Fruit fly (Drosophila melanogaster): ENCODE data around the gene CG14543.

CG14543 gene

dm6 chr3R:26106595-26107152, 50.2 kb downstream of the CG14543 start, which contains the start of gene Cipc (continued):
- TF ChIP-seq ftz-f1 (GFP tag; optimal IDR thresholded peaks at IDR 0.05) (peak; percentile 64), Kr (GFP tag; optimal IDR thresholded peaks at IDR 0.05) (no peak), stwl (tag; optimal IDR thresholded peaks at IDR 0.05) (no peak), CG9727 (GFP tag; optimal IDR thresholded peaks at IDR 0.05) (peak; percentile 80), Lpt (GFP tag; optimal IDR thresholded peaks at IDR 0.05) (no peak), grau (tag; optimal IDR thresholded peaks at IDR 0.05) (peak; percentile 84), cad (GFP tag; optimal IDR thresholded peaks at IDR 0.05) (no peak), CG8388 (GFP tag; optimal IDR thresholded peaks at IDR 0.05) (peak; percentile 61), CTCF (GFP tag; optimal IDR thresholded peaks at IDR 0.05) (peak; percentile 34), CG7839 (tag; optimal IDR thresholded peaks at IDR 0.05) (peak; percentile 86), Bdp1 (GFP tag; optimal IDR thresholded peaks at IDR 0.05) (peak; percentile 15), Abd-B (GFP tag; optimal IDR thresholded peaks at IDR 0.05) (peak; percentile 54), Jarid2 (GFP tag; optimal IDR thresholded peaks at IDR 0.05) (peak; percentile 92), CG12744 (GFP tag; optimal IDR thresholded peaks at IDR 0.05) (no peak), CG4424 (GFP tag; optimal IDR thresholded peaks at IDR 0.05) (peak; percentile 72), CG43689 (GFP tag; IDR thresholded peaks at IDR 0.05) (peak; percentile 45; the same call in 1 of the 2 replicates), CG15514 (GFP tag; optimal IDR thresholded peaks at IDR 0.05) (peak; percentile 52), CG1529 (GFP tag; optimal IDR thresholded peaks at IDR 0.05) (no peak), sd (tag; optimal IDR thresholded peaks at IDR 0.05) (peak; percentile 71), danr (GFP tag; IDR thresholded peaks at IDR 0.05) (no peak; the same call in 1 of the 2 replicates), Med (GFP tag) (peak; percentile 94), Fer3 (tag; optimal IDR thresholded peaks at IDR 0.05) (peak; percentile 75), CG3407 (GFP tag; optimal IDR thresholded peaks at IDR 0.05) (peak; percentile 14), Dp (GFP tag; optimal IDR thresholded peaks at IDR 0.05) (no peak), prd (optimal IDR thresholded peaks at IDR 0.05) (no peak), prd (GFP tag; IDR thresholded peaks at IDR 0.05) (peak; percentile 72), CG13894 (tag; optimal IDR thresholded peaks at IDR 0.05) (peak; percentile 90), ash1 (GFP tag; optimal IDR thresholded peaks at IDR 0.05) (no peak), rib (GFP tag; IDR thresholded peaks at IDR 0.05) (peak; percentile 98), H15 (GFP tag; IDR thresholded peaks at IDR 0.05) (0 out of 3 replicates have a peak, but pooled peaks have one; percentile 62), crol (GFP tag; IDR thresholded peaks at IDR 0.05) (no peak), CG9609 (GFP tag; optimal IDR thresholded peaks at IDR 0.05) (peak; percentile 18), Vsx1 (GFP tag; optimal IDR thresholded peaks at IDR 0.05) (peak; percentile 55), CG30020 (tag; optimal IDR thresholded peaks at IDR 0.05) (peak; percentile 6), Sox100B (GFP tag; optimal IDR thresholded peaks at IDR 0.05) (peak; percentile 90), Camta (GFP tag; optimal IDR thresholded peaks at IDR 0.05) (no peak), CG11247 (GFP tag; IDR thresholded peaks at IDR 0.05) (peak; percentile 61), salm (tag; optimal IDR thresholded peaks at IDR 0.05) (peak; percentile 61), dati (GFP tag; IDR thresholded peaks at IDR 0.05) (no peak), CG6854 (GFP tag; optimal IDR thresholded peaks at IDR 0.05) (peak; percentile 83), CG5245 (GFP tag; optimal IDR thresholded peaks at IDR 0.05) (peak; percentile 66), CG11723 (GFP tag; optimal IDR thresholded peaks at IDR 0.05) (peak; percentile 33), Hey (tag; optimal IDR thresholded peaks at IDR 0.05) (peak; percentile 64), Poxn (GFP tag; IDR thresholded peaks at IDR 0.05) (no peak), Dip3 (GFP tag; optimal IDR thresholded peaks at IDR 0.05) (peak; percentile 37), emc (GFP tag; optimal IDR thresholded peaks at IDR 0.05) (no peak), C15 (GFP tag; IDR thresholded peaks at IDR 0.05) (0 out of 3 replicates have a peak, but pooled peaks have one; percentile 32), sob (GFP tag; IDR thresholded peaks at IDR 0.05) (peak; percentile 64), CG9215 (GFP tag; IDR thresholded peaks at IDR 0.05) (peak; percentile 64), pan (optimal IDR thresholded peaks at IDR 0.05) (no peak), pan (GFP tag; optimal IDR thresholded peaks at IDR 0.05 in 1 of 2, IDR thresholded peaks at IDR 0.05 in 1 of 2) (peak in 1 of 2 experiments; percentile 73), HLH3B (GFP tag; IDR thresholded peaks at IDR 0.05) (peak; percentile 66)
